Fruit fly (Drosophila melanogaster) Kc167 (cell line): Measurements from ENCODE around the gene CG43401.

Source experiments
- Myc ChIP-seq: fragments of >200 bp; optimal IDR thresholded peaks from 2 replicates; lab custom pipeline; 2017; ENCODE audit warnings: missing external identifiers
- Sin3A ChIP-seq: fragments of >200 bp; optimal IDR thresholded peaks from 2 replicates; lab custom pipeline; 2018; ENCODE audit warnings: missing external identifiers
- psq ChIP-seq: fragments of >200 bp; optimal IDR thresholded peaks from 2 replicates; lab custom pipeline; 2017; ENCODE audit warnings: missing external identifiers
- ttk ChIP-seq: sonication (Bioruptor generic); optimal IDR thresholded peaks from 2 replicates; lab custom pipeline; 2017; ENCODE audit warnings: missing external identifiers

- TF ChIP-seq ttk (no peak), Myc (lab: Kevin White, UChicago) (no peak), Sin3A (lab: Kevin White, UChicago) (no peak), psq (lab: Kevin White, UChicago) (no peak)
Observed at dm6 chr2L:1456305-1456704, 28.0 kb downstream of the CG43401 start.
